Fruit fly (Drosophila melanogaster) whole organism, wandering third instar larva: ENCODE measurements around the gene CG43680.
A peak's percentile ranks its signal among the peaks of the same experiment; 100 is the strongest.

Source experiments
- Abd-B ChIP-seq: fragments of >200 bp; optimal IDR thresholded peaks from 2 replicates; lab custom pipeline; 2017; ENCODE audit warnings: missing biosample characterization, missing genetic modification characterization
- CG32264 ChIP-seq: fragments of 200-800 bp; sonication (Bioruptor generic); optimal IDR thresholded peaks from 2 replicates; lab custom pipeline; 2016; ENCODE audit warnings: missing biosample characterization, missing genetic modification characterization
- CG9705 ChIP-seq: fragments of 200-800 bp; sonication (Bioruptor generic); optimal IDR thresholded peaks from 2 replicates; lab custom pipeline; 2018; ENCODE audit warnings: missing biosample characterization, mild to moderate bottlenecking, missing genetic modification characterization
- CrebA ChIP-seq: fragments of 200-800 bp; sonication (Bioruptor generic); optimal IDR thresholded peaks from 2 replicates; lab custom pipeline; 2016; ENCODE audit warnings: missing biosample characterization, mild to moderate bottlenecking, missing genetic modification characterization, borderline replicate concordance
- Dfd ChIP-seq: fragments of >200 bp; optimal IDR thresholded peaks from 2 replicates; lab custom pipeline; 2017; ENCODE audit warnings: missing biosample characterization, missing genetic modification characterization
- Dif ChIP-seq: fragments of 200-275, 200-300 bp; sonication (Bioruptor generic); optimal IDR thresholded peaks from 2 replicates; lab custom pipeline; 2018; ENCODE audit warnings: missing biosample characterization, missing genetic modification characterization; ENCODE audit not compliant: partially characterized antibody
- GATAd ChIP-seq: sonication (Bioruptor generic); optimal IDR thresholded peaks from 2 replicates; lab custom pipeline; 2016; ENCODE audit warnings: missing biosample characterization, missing genetic modification characterization
- HLH106 ChIP-seq: fragments of 200-800 bp; optimal IDR thresholded peaks from 3 replicates; lab custom pipeline; 2019; ENCODE audit warnings: missing biosample characterization, mild to moderate bottlenecking, missing genetic modification characterization, moderate library complexity
- Hnf4 ChIP-seq: fragments of 200-800 bp; sonication (Bioruptor generic); optimal IDR thresholded peaks from 2 replicates; lab custom pipeline; 2016; ENCODE audit warnings: missing biosample characterization, mild to moderate bottlenecking, missing genetic modification characterization
- Hr83 ChIP-seq: fragments of 200-300 bp; sonication (Bioruptor generic); optimal IDR thresholded peaks from 2 replicates; lab custom pipeline; 2016; ENCODE audit warnings: missing biosample characterization, mild to moderate bottlenecking, missing genetic modification characterization, moderate library complexity; ENCODE audit not compliant: poor library complexity, severe bottlenecking
- Jra ChIP-seq: sonication (Bioruptor generic); optimal IDR thresholded peaks from 2 replicates; lab custom pipeline; 2016; ENCODE audit warnings: missing biosample characterization, missing genetic modification characterization
- Mio ChIP-seq: sonication (Bioruptor generic); optimal IDR thresholded peaks from 2 replicates; lab custom pipeline; 2016; ENCODE audit warnings: missing biosample characterization, missing genetic modification characterization
- Myc ChIP-seq: fragments of >200 bp; optimal IDR thresholded peaks from 2 replicates; lab custom pipeline; 2017
- N ChIP-seq: fragments of >200 bp; optimal IDR thresholded peaks from 2 replicates; lab custom pipeline; 2018; ENCODE audit warnings: missing biosample characterization, missing external identifiers, missing genetic modification characterization
- OdsH ChIP-seq: fragments of 200-800 bp; sonication (Bioruptor generic); optimal IDR thresholded peaks from 2 replicates; lab custom pipeline; 2016; ENCODE audit warnings: missing biosample characterization, mild to moderate bottlenecking, missing genetic modification characterization
- Rel ChIP-seq, 2 experiments: fragments of 200-800 bp; sonication (Bioruptor generic) in 1 of 2; optimal IDR thresholded peaks; 2 replicates in 1 of 2; 3 replicates in 1 of 2; lab custom pipeline; 2016 to 2019; ENCODE audit warnings: mild to moderate bottlenecking in 2 of 2, missing biosample characterization in 2 of 2, missing genetic modification characterization in 2 of 2, moderate library complexity in 1 of 2
- Sp1 ChIP-seq: fragments of 200-800 bp; sonication (Bioruptor generic); optimal IDR thresholded peaks from 3 replicates; lab custom pipeline; 2019; ENCODE audit warnings: missing biosample characterization, mild to moderate bottlenecking, missing genetic modification characterization, moderate library complexity
- Vsx2 ChIP-seq: fragments of 200-300, 225-300 bp; sonication (Bioruptor generic); optimal IDR thresholded peaks from 2 replicates; lab custom pipeline; 2018; ENCODE audit warnings: missing biosample characterization, missing genetic modification characterization; ENCODE audit not compliant: partially characterized antibody
- br ChIP-seq: fragments of 200-800 bp; sonication (Bioruptor generic); optimal IDR thresholded peaks from 2 replicates; lab custom pipeline; 2016; ENCODE audit warnings: missing biosample characterization, missing genetic modification characterization
- brk ChIP-seq: fragments of 200-800 bp; sonication (Bioruptor generic); optimal IDR thresholded peaks from 2 replicates; lab custom pipeline; 2016; ENCODE audit warnings: missing biosample characterization, mild to moderate bottlenecking, missing genetic modification characterization
- dl ChIP-seq, 2 experiments: fragments of 175-275, 200-275 bp in 1 of 2; fragments of 200-275 bp in 1 of 2; sonication (Bioruptor generic); optimal IDR thresholded peaks; lab custom pipeline; 2018; ENCODE audit warnings: mild to moderate bottlenecking in 2 of 2, missing biosample characterization in 2 of 2, missing genetic modification characterization in 2 of 2, moderate library complexity in 2 of 2; ENCODE audit not compliant: partially characterized antibody in 2 of 2, insufficient read depth in 1 of 2
- dmrt93B ChIP-seq: fragments of 200-800 bp; sonication (Bioruptor generic); optimal IDR thresholded peaks from 2 replicates; lab custom pipeline; 2018; ENCODE audit warnings: missing biosample characterization, mild to moderate bottlenecking, missing genetic modification characterization
- dsf ChIP-seq: sonication (Bioruptor generic); optimal IDR thresholded peaks from 2 replicates; lab custom pipeline; 2016; ENCODE audit warnings: missing biosample characterization, missing genetic modification characterization, borderline replicate concordance
- ey ChIP-seq: fragments of 200-800 bp; sonication (Bioruptor generic); optimal IDR thresholded peaks from 2 replicates; lab custom pipeline; 2016; ENCODE audit warnings: missing biosample characterization, missing genetic modification characterization
- foxo ChIP-seq, 2 experiments: fragments of 200-800 bp; sonication (Bioruptor generic); optimal IDR thresholded peaks; 2 replicates in 1 of 2; 3 replicates in 1 of 2; lab custom pipeline; 2016 to 2017; ENCODE audit warnings: missing biosample characterization in 2 of 2, missing genetic modification characterization in 2 of 2
- fru ChIP-seq: fragments of 200-800 bp; sonication (Bioruptor generic); optimal IDR thresholded peaks from 3 replicates; lab custom pipeline; 2016; ENCODE audit warnings: missing biosample characterization, mild to moderate bottlenecking, missing genetic modification characterization
- h ChIP-seq: fragments of 200-800 bp; sonication (Bioruptor generic); optimal IDR thresholded peaks from 3 replicates; lab custom pipeline; 2016; ENCODE audit warnings: missing biosample characterization, mild to moderate bottlenecking, missing genetic modification characterization
- jim ChIP-seq: fragments of 175-275, 200-325 bp; sonication (Bioruptor generic); optimal IDR thresholded peaks from 2 replicates; lab custom pipeline; 2016; ENCODE audit warnings: missing biosample characterization, mild to moderate bottlenecking, missing genetic modification characterization
- lola ChIP-seq: fragments of >200 bp; optimal IDR thresholded peaks from 2 replicates; lab custom pipeline; 2017; ENCODE audit warnings: missing biosample characterization, missing genetic modification characterization
- pan ChIP-seq: fragments of >200 bp; optimal IDR thresholded peaks from 2 replicates; lab custom pipeline; 2017
- psq ChIP-seq: fragments of 200-800 bp; sonication (Bioruptor generic); optimal IDR thresholded peaks from 3 replicates; lab custom pipeline; 2017; ENCODE audit warnings: missing biosample characterization, mild to moderate bottlenecking, missing genetic modification characterization, moderate library complexity
- rgr ChIP-seq: fragments of 200-800 bp; sonication (Bioruptor generic); optimal IDR thresholded peaks from 3 replicates; lab custom pipeline; 2016; ENCODE audit warnings: missing biosample characterization, mild to moderate bottlenecking, missing genetic modification characterization
- sage ChIP-seq: fragments of 200-800 bp; sonication (Bioruptor generic); optimal IDR thresholded peaks from 2 replicates; lab custom pipeline; 2016; ENCODE audit warnings: missing biosample characterization, mild to moderate bottlenecking, missing genetic modification characterization
- sv ChIP-seq: fragments of 200-800 bp; sonication (Bioruptor generic); optimal IDR thresholded peaks from 3 replicates; lab custom pipeline; 2016; ENCODE audit warnings: missing biosample characterization, missing genetic modification characterization
- usp ChIP-seq: fragments of >200 bp; optimal IDR thresholded peaks from 2 replicates; lab custom pipeline; 2017; ENCODE audit warnings: missing biosample characterization, missing genetic modification characterization
- woc ChIP-seq: sonication (Bioruptor generic); optimal IDR thresholded peaks from 2 replicates; lab custom pipeline; 2016; ENCODE audit warnings: missing biosample characterization, mild to moderate bottlenecking, missing genetic modification characterization

The CG43680 gene

DNA sequence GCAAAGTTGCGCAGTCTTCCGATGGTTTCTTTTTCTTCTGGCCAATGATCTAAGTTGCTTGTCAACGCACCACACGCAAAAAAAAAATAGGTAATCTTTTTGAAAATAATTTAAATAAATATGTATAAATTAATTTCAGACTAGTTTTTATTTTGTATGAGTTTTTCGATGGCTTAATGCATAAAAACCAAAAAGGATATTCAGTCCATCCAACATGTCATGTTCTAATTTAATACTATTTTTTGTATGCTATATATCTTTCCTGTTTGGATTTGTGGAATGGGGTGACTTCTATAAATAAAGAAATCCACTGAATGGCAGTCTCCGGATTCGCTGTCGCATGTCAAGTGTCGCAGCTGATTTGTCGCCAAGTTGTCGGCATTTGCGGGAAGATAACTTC is 43.5 kb downstream of the CG43680 start:
- TF ChIP-seq CG32264: no peak

dm6 chr3L:15007271-15007948 is 45.7 kb downstream of the CG43680 start:
- no peak for TF ChIP-seq Rel (GFP tag; optimal IDR thresholded peaks at IDR 0.05; lab: Kevin White, UChicago)
- TF ChIP-seq Rel (tag; optimal IDR thresholded peaks at IDR 0.05; lab: Kevin White, UChicago): no peak
- no peak for TF ChIP-seq foxo (GFP tag; optimal IDR thresholded peaks at IDR 0.05; lab: Kevin White, UChicago)
- TF ChIP-seq HLH106 (tag; lab: Kevin White, UChicago): peak; percentile 24
- no peak for TF ChIP-seq Mio (GFP tag; lab: Kevin White, UChicago)
- no peak for TF ChIP-seq Dfd (GFP tag; lab: Kevin White, UChicago)
- TF ChIP-seq OdsH: no peak
- no peak for TF ChIP-seq h
- TF ChIP-seq dmrt93B (GFP tag; lab: Kevin White, UChicago): no peak
- no peak for TF ChIP-seq rgr (GFP tag; lab: Kevin White, UChicago)
- no peak for TF ChIP-seq brk (GFP tag; lab: Kevin White, UChicago)
- no peak for TF ChIP-seq sv (GFP tag; lab: Kevin White, UChicago)
- no peak for TF ChIP-seq Dif (GFP tag; lab: Kevin White, UChicago)
- no peak for TF ChIP-seq lola (GFP tag; lab: Kevin White, UChicago)
- TF ChIP-seq fru (GFP tag; lab: Kevin White, UChicago): no peak
- TF ChIP-seq Vsx2 (GFP tag; lab: Kevin White, UChicago): no peak
- peak; percentile 7 for TF ChIP-seq psq (GFP tag; lab: Kevin White, UChicago)
- TF ChIP-seq sage: no peak

DNA sequence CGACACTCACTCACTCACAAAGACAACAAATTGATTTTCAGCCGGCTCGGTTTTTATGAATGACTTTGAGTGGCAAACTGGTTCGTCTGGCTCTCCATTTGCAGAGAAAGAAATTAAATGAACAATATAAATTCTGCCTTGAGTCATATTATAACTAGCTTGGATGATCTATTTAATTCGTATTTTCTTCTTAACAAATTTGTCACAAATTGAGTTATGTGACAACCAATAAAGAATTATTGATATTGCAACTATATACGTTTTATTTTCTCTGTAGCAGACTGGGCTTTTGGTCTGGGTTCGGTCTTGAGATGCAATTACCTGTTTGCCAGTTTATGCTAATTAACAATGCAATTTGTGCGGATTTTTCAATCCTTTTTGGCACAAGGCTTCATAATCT is 46.3 kb downstream of the CG43680 start:
- peak; percentile 4 for TF ChIP-seq woc
- no peak for TF ChIP-seq Myc
- TF ChIP-seq Hr83: no peak
- TF ChIP-seq dsf (GFP tag; lab: Kevin White, UChicago): no peak
- TF ChIP-seq h: peak; percentile 58
- no peak for TF ChIP-seq jim (GFP tag; lab: Kevin White, UChicago)
- TF ChIP-seq Vsx2 (GFP tag; lab: Kevin White, UChicago): no peak
- TF ChIP-seq br: peak; percentile 61
- peak; percentile 40 for TF ChIP-seq HLH106 (tag; lab: Kevin White, UChicago)
- peak; percentile 23 for TF ChIP-seq Sp1 (GFP tag; lab: Kevin White, UChicago)
- peak; percentile 47 for TF ChIP-seq ey
- peak; percentile 11 for TF ChIP-seq psq (GFP tag; lab: Kevin White, UChicago)
- no peak for TF ChIP-seq lola (GFP tag; lab: Kevin White, UChicago)
- no peak for TF ChIP-seq brk (GFP tag; lab: Kevin White, UChicago)
- no peak for TF ChIP-seq usp (GFP tag; lab: Kevin White, UChicago)
- no peak for TF ChIP-seq sage
- no peak for TF ChIP-seq Abd-B (GFP tag; lab: Kevin White, UChicago)
- no peak for TF ChIP-seq Dif (GFP tag; lab: Kevin White, UChicago)
- TF ChIP-seq Dfd (GFP tag; lab: Kevin White, UChicago): no peak
- TF ChIP-seq GATAd (GFP tag; lab: Kevin White, UChicago): no peak
- TF ChIP-seq OdsH: peak; percentile 25
- TF ChIP-seq rgr (GFP tag; lab: Kevin White, UChicago): peak; percentile 44
- TF ChIP-seq dl (GFP tag; optimal IDR thresholded peaks at IDR 0.05; lab: Kevin White, UChicago; ENCODE audit: insufficient read depth in 1 of 2, partially characterized antibody in 2 of 2): no peak
- TF ChIP-seq foxo (GFP tag; optimal IDR thresholded peaks at IDR 0.05; lab: Kevin White, UChicago): peak in 1 of 2 experiments; percentile 75
- TF ChIP-seq Hnf4: peak; percentile 51
- TF ChIP-seq CrebA (GFP tag; lab: Kevin White, UChicago): no peak
- no peak for TF ChIP-seq dmrt93B (GFP tag; lab: Kevin White, UChicago)
- TF ChIP-seq N (GFP tag; lab: Kevin White, UChicago): no peak
- peak; percentile 70 for TF ChIP-seq fru (GFP tag; lab: Kevin White, UChicago)
- no peak for TF ChIP-seq pan (lab: Kevin White, UChicago)
- no peak for TF ChIP-seq CG9705
- TF ChIP-seq Jra (GFP tag; lab: Kevin White, UChicago): peak; percentile 12
